Worm (Caenorhabditis elegans): ENCODE data around the gene C29A12.6.

C29A12.6 gene

ce11 chrV:10802060-10802459, 44.9 kb upstream of the C29A12.6 start:
- TF ChIP-seq nhr-23 (tag; optimal IDR thresholded peaks at IDR 0.05): no peak
- TF ChIP-seq aly-2 (tag; optimal IDR thresholded peaks at IDR 0.05): no peak
- TF ChIP-seq eor-1 (tag; optimal IDR thresholded peaks at IDR 0.05): no peak
- TF ChIP-seq ama-1 (optimal IDR thresholded peaks at IDR 0.05): no peak
- no peak for TF ChIP-seq elt-1 (tag; optimal IDR thresholded peaks at IDR 0.05)
- TF ChIP-seq elt-3 (tag; optimal IDR thresholded peaks at IDR 0.05): no peak
- TF ChIP-seq snpc-4 (tag; optimal IDR thresholded peaks at IDR 0.05): no peak
- peak; percentile 62 for TF ChIP-seq pha-4 (tag; optimal IDR thresholded peaks at IDR 0.05)
- peak; percentile 98 for TF ChIP-seq elt-2 (tag; optimal IDR thresholded peaks at IDR 0.05)
- no peak for TF ChIP-seq unc-62 (GFP tag; optimal IDR thresholded peaks at IDR 0.05)
- TF ChIP-seq fos-1 (tag; optimal IDR thresholded peaks at IDR 0.05): no peak
- peak; percentile 52 for TF ChIP-seq jun-1 (tag; optimal IDR thresholded peaks at IDR 0.05)
- TF ChIP-seq pqm-1 (tag; optimal IDR thresholded peaks at IDR 0.05): peak; percentile 99
- no peak for TF ChIP-seq zag-1 (tag; optimal IDR thresholded peaks at IDR 0.05)

DNA sequence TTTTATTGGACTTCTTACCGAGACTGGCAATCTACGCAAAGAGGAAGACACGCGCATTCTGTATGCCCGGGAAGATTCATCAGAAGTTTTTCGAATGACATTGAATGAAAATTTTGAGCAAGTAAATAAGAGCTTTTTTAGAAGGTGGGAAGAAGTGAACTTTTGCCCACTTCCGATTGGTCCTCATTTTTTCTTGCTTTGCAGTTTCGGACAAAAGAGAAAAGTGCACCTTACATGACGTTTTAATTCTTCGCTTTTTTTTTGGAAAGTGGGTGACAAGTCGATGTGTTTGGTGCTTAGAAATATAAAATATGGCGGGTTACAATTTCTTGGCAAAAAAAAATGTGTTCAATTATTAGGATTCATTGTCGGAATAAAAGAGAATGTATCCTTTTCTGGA, 42.6 kb upstream of the C29A12.6 start, which contains the start of gene secs-1:
TSS of gene secs-1 (minus strand) at position 101 of the 400 bp plus-strand sequence.
- no peak for TF ChIP-seq hmg-11 (tag; optimal IDR thresholded peaks at IDR 0.05)
- no peak for TF ChIP-seq aly-2 (tag; optimal IDR thresholded peaks at IDR 0.05)
- no peak for TF ChIP-seq ceh-82 (tag; optimal IDR thresholded peaks at IDR 0.05)

DNA sequence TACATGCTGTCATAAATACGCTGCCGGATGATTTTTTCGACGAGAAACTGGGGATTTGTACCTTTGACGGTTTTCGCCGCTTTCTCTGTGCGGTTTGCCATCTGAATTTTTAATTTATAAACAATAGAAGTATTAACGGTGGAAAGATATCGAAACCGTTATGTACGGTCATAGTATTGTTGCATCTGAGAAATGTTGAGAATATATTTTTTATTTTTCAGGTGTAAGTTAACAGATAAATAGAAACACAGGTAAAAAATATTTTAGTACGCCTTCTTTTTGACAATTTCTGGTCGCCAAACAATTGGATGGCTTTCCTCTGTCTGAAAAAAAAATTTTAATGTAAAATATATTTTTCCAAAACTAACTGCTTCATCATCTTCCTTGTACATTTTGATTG, 41.1 kb upstream of the C29A12.6 start, which contains the start of gene prp-38:
TSS of gene prp-38 (minus strand) at position 101 of the 400 bp plus-strand sequence.
- TF ChIP-seq lin-39 (tag; optimal IDR thresholded peaks at IDR 0.05) (no peak), unc-62 (GFP tag; optimal IDR thresholded peaks at IDR 0.05) (no peak), nhr-28 (tag; optimal IDR thresholded peaks at IDR 0.05) (no peak), nhr-76 (tag; optimal IDR thresholded peaks at IDR 0.05) (no peak), nhr-43 (tag; optimal IDR thresholded peaks at IDR 0.05; ENCODE audit: poor library complexity, severe bottlenecking) (no peak), aly-2 (tag; optimal IDR thresholded peaks at IDR 0.05) (no peak), elt-3 (tag; optimal IDR thresholded peaks at IDR 0.05) (no peak), nhr-67 (tag; optimal IDR thresholded peaks at IDR 0.05) (no peak), ama-1 (optimal IDR thresholded peaks at IDR 0.05) (no peak), fkh-2 (tag; optimal IDR thresholded peaks at IDR 0.05) (no peak), ceh-82 (tag; optimal IDR thresholded peaks at IDR 0.05) (no peak), sea-2 (GFP tag; optimal IDR thresholded peaks at IDR 0.05) (no peak), nhr-237 (tag; optimal IDR thresholded peaks at IDR 0.05) (no peak), nhr-25 (tag; optimal IDR thresholded peaks at IDR 0.05) (no peak)

DNA sequence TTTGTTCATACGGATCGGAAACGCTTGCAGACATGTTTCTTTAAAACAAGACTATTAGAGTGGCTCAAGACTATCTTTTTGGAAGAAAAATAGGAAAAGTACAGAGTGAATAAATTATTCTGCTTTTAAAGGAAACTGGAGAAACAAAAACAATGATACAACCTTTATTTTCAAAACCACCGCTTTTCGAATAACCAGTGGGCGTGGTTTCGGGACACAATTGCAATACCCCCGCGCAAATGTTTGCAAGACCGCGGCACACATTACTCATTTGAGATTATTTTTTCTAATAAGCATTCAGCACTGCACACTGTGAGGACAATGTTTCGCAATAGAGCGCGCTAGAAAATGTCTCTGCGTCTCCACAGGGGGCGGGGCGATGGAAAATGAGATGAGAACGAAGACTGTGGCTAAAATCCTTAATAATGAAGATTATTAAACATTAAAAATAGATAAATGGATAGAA, 39.1 kb upstream of the C29A12.6 start, which contains the start of gene plrg-1:
TSS of gene plrg-1 (minus strand) at position 51 of the 466 bp plus-strand sequence.
- TF ChIP-seq tbx-2 (tag; optimal IDR thresholded peaks at IDR 0.05): peak; percentile 60
- peak; percentile 52 for TF ChIP-seq elt-1 (tag; optimal IDR thresholded peaks at IDR 0.05)
- peak; percentile 74 for TF ChIP-seq R02D3.7 (tag; optimal IDR thresholded peaks at IDR 0.05)
- peak; percentile 71 for TF ChIP-seq jun-1 (tag; optimal IDR thresholded peaks at IDR 0.05)
- peak; percentile 90 for TF ChIP-seq snpc-4 (tag; optimal IDR thresholded peaks at IDR 0.05)
- peak; percentile 82 for TF ChIP-seq ceh-28 (tag; optimal IDR thresholded peaks at IDR 0.05)
- TF ChIP-seq pqm-1 (tag; optimal IDR thresholded peaks at IDR 0.05): peak; percentile 47
- TF ChIP-seq zag-1 (tag; optimal IDR thresholded peaks at IDR 0.05): peak; percentile 54
- TF ChIP-seq ceh-16 (tag; optimal IDR thresholded peaks at IDR 0.05): no peak
- no peak for TF ChIP-seq fkh-2 (tag; optimal IDR thresholded peaks at IDR 0.05)
- TF ChIP-seq nhr-25 (tag; optimal IDR thresholded peaks at IDR 0.05): peak; percentile 86
- TF ChIP-seq nhr-43 (tag; optimal IDR thresholded peaks at IDR 0.05; ENCODE audit: poor library complexity, severe bottlenecking): peak; percentile 96
- peak; percentile 92 for TF ChIP-seq egl-5 (tag; optimal IDR thresholded peaks at IDR 0.05)
- TF ChIP-seq elt-3 (tag; optimal IDR thresholded peaks at IDR 0.05): peak in 1 of 3 experiments; percentile 21
- no peak for TF ChIP-seq ZK546.5 (tag; optimal IDR thresholded peaks at IDR 0.05)
- peak; percentile 6 for TF ChIP-seq mdl-1 (tag; optimal IDR thresholded peaks at IDR 0.05)
- TF ChIP-seq lsy-12 (tag; optimal IDR thresholded peaks at IDR 0.05): peak; percentile 82
- TF ChIP-seq nhr-23 (tag; optimal IDR thresholded peaks at IDR 0.05): peak; percentile 94
- peak; percentile 66 for TF ChIP-seq skn-1 (tag; optimal IDR thresholded peaks at IDR 0.05)
- TF ChIP-seq ztf-11 (tag; optimal IDR thresholded peaks at IDR 0.05): no peak
- TF ChIP-seq unc-62 (GFP tag; optimal IDR thresholded peaks at IDR 0.05): peak; percentile 66
- TF ChIP-seq nhr-76 (tag; optimal IDR thresholded peaks at IDR 0.05): peak; percentile 56
- TF ChIP-seq hmg-11 (tag; optimal IDR thresholded peaks at IDR 0.05): peak; percentile 93
- TF ChIP-seq aly-2 (tag; optimal IDR thresholded peaks at IDR 0.05): no peak
- TF ChIP-seq nhr-67 (tag; optimal IDR thresholded peaks at IDR 0.05): peak; percentile 36
- TF ChIP-seq nhr-11 (tag; optimal IDR thresholded peaks at IDR 0.05): no peak
- no peak for TF ChIP-seq ceh-9 (tag; optimal IDR thresholded peaks at IDR 0.05)
- TF ChIP-seq nhr-12 (tag; optimal IDR thresholded peaks at IDR 0.05): no peak
- no peak for TF ChIP-seq unc-39 (tag; optimal IDR thresholded peaks at IDR 0.05)
- peak; percentile 29 for TF ChIP-seq fkh-10 (GFP tag; optimal IDR thresholded peaks at IDR 0.05)
- peak; percentile 41 for TF ChIP-seq egl-27 (tag; optimal IDR thresholded peaks at IDR 0.05)
- TF ChIP-seq mml-1 (tag; optimal IDR thresholded peaks at IDR 0.05): no peak
- TF ChIP-seq lin-15B (tag; optimal IDR thresholded peaks at IDR 0.05): peak; percentile 92
- no peak for TF ChIP-seq eor-1 (tag; optimal IDR thresholded peaks at IDR 0.05)
- TF ChIP-seq nhr-237 (tag; optimal IDR thresholded peaks at IDR 0.05): no peak
- peak; percentile 92 for TF ChIP-seq pha-4 (tag; optimal IDR thresholded peaks at IDR 0.05)
- TF ChIP-seq daf-12 (tag; optimal IDR thresholded peaks at IDR 0.05): no peak
- no peak for TF ChIP-seq ama-1 (optimal IDR thresholded peaks at IDR 0.05)
- no peak for TF ChIP-seq sea-2 (GFP tag; optimal IDR thresholded peaks at IDR 0.05)
- TF ChIP-seq ceh-82 (tag; optimal IDR thresholded peaks at IDR 0.05): peak; percentile 72
- TF ChIP-seq fos-1 (tag; optimal IDR thresholded peaks at IDR 0.05): no peak
